Worm (Caenorhabditis elegans) whole organism, mixed stage, embryonic: ENCODE data around the gene F58H1.2.

Experiments
- bed-3 ChIP-seq: fragments of 200-800 bp; sonication (Bioruptor generic); optimal IDR thresholded peaks from 3 replicates; lab custom pipeline; 2018; ENCODE audit warnings: mild to moderate bottlenecking, missing genetic modification characterization, moderate library complexity, missing compliant biosample characterization
- flh-1 ChIP-seq: fragments of 200-800 bp; sonication (Bioruptor generic); optimal IDR thresholded peaks from 2 replicates; lab custom pipeline; 2018; ENCODE audit warnings: mild to moderate bottlenecking, missing genetic modification characterization, moderate library complexity, missing compliant biosample characterization
- lin-13 ChIP-seq: fragments of 150-350 bp; optimal IDR thresholded peaks from 2 replicates; lab custom pipeline; 2014; ENCODE audit warnings: missing biosample characterization, missing genetic modification characterization

- TF ChIP-seq flh-1 (GFP tag; lab: Kevin White, UChicago) (no peak), bed-3 (GFP tag; lab: Kevin White, UChicago) (no peak), lin-13 (tag; lab: Kevin White, UChicago) (no peak)
These were observed 1.6 kb upstream of the F58H1.2 start, which contains the start of gene osm-6 for ce11 chrV:11927346-11927745.
